Fruit fly (Drosophila melanogaster) whole organism, embryonic: ENCODE measurements around the gene Esyt2.

ENCODE experiments used
- Ada2b ChIP-seq: fragments of 200-800 bp; sonication (Bioruptor generic); IDR thresholded peaks from 2 replicates; pipeline ENCODE4 v1.3.6; 2022; ENCODE audit warnings: missing biosample characterization, missing genetic modification characterization
- Adf1 ChIP-seq: fragments of 200-800 bp; sonication (Bioruptor generic); IDR thresholded peaks from 2 replicates; pipeline ENCODE4 v1.3.6; 2022; ENCODE audit warnings: missing biosample characterization, missing genetic modification characterization
- Blimp-1 ChIP-seq: fragments of 200-800 bp; sonication (Bioruptor generic); optimal IDR thresholded peaks from 3 replicates; lab custom pipeline; 2018; ENCODE audit warnings: missing biosample characterization, missing genetic modification characterization, mild to moderate bottlenecking, moderate library complexity, missing genetic modification reagents
- BtbVII ChIP-seq: fragments of 200-800 bp; sonication (Bioruptor generic); optimal IDR thresholded peaks from 3 replicates; lab custom pipeline; 2017; ENCODE audit warnings: missing biosample characterization, mild to moderate bottlenecking, missing genetic modification characterization
- CG1024 ChIP-seq: fragments of 200-800 bp; sonication (Bioruptor generic); IDR thresholded peaks from 2 replicates; pipeline ENCODE4 v1.3.6; 2022; ENCODE audit warnings: missing biosample characterization, missing genetic modification characterization
- CG10274 ChIP-seq: fragments of 200-800 bp; sonication (Bioruptor generic); optimal IDR thresholded peaks from 3 replicates; lab custom pipeline; 2017; ENCODE audit warnings: missing biosample characterization, mild to moderate bottlenecking, missing genetic modification characterization
- CG10321 ChIP-seq: fragments of 200-800 bp; sonication (Bioruptor generic); IDR thresholded peaks from 2 replicates; pipeline ENCODE4 v1.3.6; 2022; ENCODE audit warnings: missing biosample characterization, missing genetic modification characterization
- CG10654 ChIP-seq: fragments of 200-800 bp; sonication (Bioruptor generic); optimal IDR thresholded peaks from 2 replicates; lab custom pipeline; 2016; ENCODE audit warnings: missing biosample characterization, missing genetic modification characterization
- CG11093 ChIP-seq: fragments of 200-800 bp; sonication (Bioruptor generic); IDR thresholded peaks from 3 replicates; pipeline ENCODE4 v1.3.6; 2022; ENCODE audit warnings: missing biosample characterization, missing genetic modification characterization
- CG12769 ChIP-seq: fragments of 200-800 bp; sonication (Bioruptor generic); optimal IDR thresholded peaks from 2 replicates; lab custom pipeline; 2019; ENCODE audit warnings: missing biosample characterization, mild to moderate bottlenecking, missing genetic modification characterization, moderate library complexity
- CG15696 ChIP-seq: fragments of 200-800 bp; sonication (Bioruptor generic); optimal IDR thresholded peaks from 2 replicates; lab custom pipeline; 2019; ENCODE audit warnings: missing biosample characterization, mild to moderate bottlenecking, missing genetic modification characterization, moderate library complexity
- CG16779 ChIP-seq: fragments of 200-800 bp; sonication (Bioruptor generic); IDR thresholded peaks from 2 replicates; pipeline ENCODE4 v1.3.6; 2022; ENCODE audit warnings: missing biosample characterization, missing genetic modification characterization
- CG2199 ChIP-seq: fragments of 200-800 bp; sonication (Bioruptor generic); IDR thresholded peaks from 3 replicates; pipeline ENCODE4 v1.3.6; 2022; ENCODE audit warnings: missing biosample characterization, missing genetic modification characterization
- CG6175 ChIP-seq: fragments of 200-800 bp; sonication (Bioruptor generic); IDR thresholded peaks from 3 replicates; pipeline ENCODE4 v1.3.6; 2022; ENCODE audit warnings: missing biosample characterization, missing genetic modification characterization
- CG6689 ChIP-seq: fragments of 200-800 bp; sonication (Bioruptor generic); IDR thresholded peaks from 2 replicates; pipeline ENCODE4 v1.3.6; 2022; ENCODE audit warnings: missing biosample characterization, missing genetic modification characterization
- CG6791 ChIP-seq: fragments of 200-800 bp; sonication (Bioruptor generic); IDR thresholded peaks from 3 replicates; pipeline ENCODE4 v1.3.6; 2022; ENCODE audit warnings: missing biosample characterization, missing genetic modification characterization; ENCODE audit not compliant: partially characterized antibody
- CG6813 ChIP-seq: fragments of 200-800 bp; sonication (Bioruptor generic); optimal IDR thresholded peaks from 2 replicates; lab custom pipeline; 2017; ENCODE audit warnings: missing biosample characterization, missing genetic modification characterization, mild to moderate bottlenecking, moderate library complexity, missing genetic modification reagents
- CG8281 ChIP-seq: fragments of 200-800 bp; sonication (Bioruptor generic); optimal IDR thresholded peaks from 2 replicates; lab custom pipeline; 2018; ENCODE audit warnings: missing biosample characterization, mild to moderate bottlenecking, missing genetic modification characterization, moderate library complexity
- CG9437 ChIP-seq: fragments of 200-800 bp; sonication (Bioruptor generic); optimal IDR thresholded peaks from 2 replicates; lab custom pipeline; 2018; ENCODE audit warnings: missing biosample characterization, mild to moderate bottlenecking, missing genetic modification characterization
- Dip2 ChIP-seq: fragments of 200-800 bp; sonication (Bioruptor generic); IDR thresholded peaks from 2 replicates; pipeline ENCODE4 v1.3.6; 2022; ENCODE audit warnings: missing biosample characterization, missing genetic modification characterization
- Dref ChIP-seq: fragments of 200-800 bp; sonication (Bioruptor generic); IDR thresholded peaks from 2 replicates; pipeline ENCODE4 v1.3.6; 2022; ENCODE audit warnings: missing biosample characterization, missing genetic modification characterization
- E2f2 ChIP-seq: fragments of 200-800 bp; sonication (Bioruptor generic); IDR thresholded peaks from 2 replicates; pipeline ENCODE4 v1.3.6; 2022; ENCODE audit warnings: missing biosample characterization, missing genetic modification characterization
- H15 ChIP-seq: fragments of 200-800 bp; sonication (Bioruptor generic); IDR thresholded peaks from 3 replicates; pipeline ENCODE4 v1.3.6; 2022; ENCODE audit warnings: missing biosample characterization, missing genetic modification characterization
- HLH3B ChIP-seq: fragments of 200-800 bp; sonication (Bioruptor generic); IDR thresholded peaks from 2 replicates; pipeline ENCODE4 v1.3.6; 2022; ENCODE audit warnings: missing biosample characterization, missing genetic modification characterization
- Oli ChIP-seq: fragments of 200-800 bp; sonication (Bioruptor generic); optimal IDR thresholded peaks from 2 replicates; lab custom pipeline; 2018; ENCODE audit warnings: missing biosample characterization, mild to moderate bottlenecking, missing genetic modification characterization, moderate library complexity
- Poxn ChIP-seq: fragments of 200-800 bp; sonication (Bioruptor generic); IDR thresholded peaks from 2 replicates; pipeline ENCODE4 v1.3.6; 2022; ENCODE audit warnings: missing biosample characterization, missing genetic modification characterization
- Sox100B ChIP-seq: fragments of 200-800 bp; sonication (Bioruptor generic); optimal IDR thresholded peaks from 3 replicates; lab custom pipeline; 2018; ENCODE audit warnings: missing biosample characterization, mild to moderate bottlenecking, missing genetic modification characterization
- Sox102F ChIP-seq: fragments of 200-800 bp; sonication (Bioruptor generic); optimal IDR thresholded peaks from 2 replicates; lab custom pipeline; 2018; ENCODE audit warnings: missing biosample characterization, mild to moderate bottlenecking, missing genetic modification characterization, moderate library complexity
- Usf ChIP-seq: fragments of 200-800 bp; sonication (Bioruptor generic); optimal IDR thresholded peaks from 2 replicates; lab custom pipeline; 2017; ENCODE audit warnings: missing genotype, missing biosample characterization, missing genetic modification characterization
- ac ChIP-seq: fragments of 200-800 bp; sonication (Bioruptor generic); optimal IDR thresholded peaks from 3 replicates; lab custom pipeline; 2017; ENCODE audit warnings: missing biosample characterization, mild to moderate bottlenecking, missing genetic modification characterization
- chm ChIP-seq: fragments of 200-800 bp; sonication (Bioruptor generic); IDR thresholded peaks from 2 replicates; pipeline ENCODE4 v1.3.6; 2022; ENCODE audit warnings: missing biosample characterization, missing genetic modification characterization
- eve ChIP-seq, 2 experiments: fragments of >200 bp; optimal IDR thresholded peaks; 2 replicates each; lab custom pipeline; 2017; ENCODE audit warnings: missing biosample characterization in 2 of 2, missing genetic modification characterization in 2 of 2
- fd102C ChIP-seq: fragments of 200-800 bp; sonication (Bioruptor generic); optimal IDR thresholded peaks from 2 replicates; lab custom pipeline; 2018; ENCODE audit warnings: missing biosample characterization, mild to moderate bottlenecking, missing genetic modification characterization, moderate library complexity
- fru ChIP-seq: fragments of >200 bp; optimal IDR thresholded peaks from 2 replicates; lab custom pipeline; 2017
- jing ChIP-seq: fragments of 200-800 bp; sonication (Bioruptor generic); optimal IDR thresholded peaks from 2 replicates; lab custom pipeline; 2018; ENCODE audit warnings: missing biosample characterization, mild to moderate bottlenecking, missing genetic modification characterization
- kay ChIP-seq: fragments of 200-800 bp; sonication (Bioruptor generic); optimal IDR thresholded peaks from 2 replicates; lab custom pipeline; 2016; ENCODE audit warnings: missing biosample characterization, missing genetic modification characterization
- mam ChIP-seq: fragments of 200-800 bp; sonication (Bioruptor generic); optimal IDR thresholded peaks from 3 replicates; lab custom pipeline; 2016; ENCODE audit warnings: missing biosample characterization, missing genetic modification characterization
- nau ChIP-seq: fragments of 200-800 bp; sonication (Bioruptor generic); optimal IDR thresholded peaks from 3 replicates; lab custom pipeline; 2017; ENCODE audit warnings: missing biosample characterization, mild to moderate bottlenecking, missing genetic modification characterization, missing genetic modification reagents
- nmo ChIP-seq: fragments of 200-800 bp; sonication (Bioruptor generic); optimal IDR thresholded peaks from 2 replicates; lab custom pipeline; 2018; ENCODE audit warnings: missing biosample characterization, mild to moderate bottlenecking, missing genetic modification characterization, moderate library complexity
- nom ChIP-seq: fragments of 200-800 bp; sonication (Bioruptor generic); optimal IDR thresholded peaks from 2 replicates; lab custom pipeline; 2017; ENCODE audit warnings: missing biosample characterization, missing genetic modification characterization, mild to moderate bottlenecking, moderate library complexity, missing genetic modification reagents
- pho ChIP-seq: fragments of 200-800 bp; sonication (Bioruptor generic); optimal IDR thresholded peaks from 2 replicates; lab custom pipeline; 2016; ENCODE audit warnings: missing biosample characterization, missing genetic modification characterization
- pros ChIP-seq: fragments of 200-800 bp; sonication (Bioruptor generic); optimal IDR thresholded peaks from 3 replicates; lab custom pipeline; 2019; ENCODE audit warnings: missing biosample characterization, mild to moderate bottlenecking, missing genetic modification characterization, moderate library complexity
- sd ChIP-seq: fragments of 200-800 bp; sonication (Bioruptor generic); optimal IDR thresholded peaks from 3 replicates; lab custom pipeline; 2018; ENCODE audit warnings: missing biosample characterization, mild to moderate bottlenecking, missing genetic modification characterization, moderate library complexity
- sens ChIP-seq: fragments of 200-800 bp; sonication (Bioruptor generic); peaks from one replicate; lab custom pipeline; 2016; ENCODE audit warnings: missing biosample characterization, missing genetic modification characterization
- sr ChIP-seq: fragments of 200-800 bp; sonication (Bioruptor generic); IDR thresholded peaks from 3 replicates; pipeline ENCODE4 v1.3.6; 2022; ENCODE audit warnings: missing biosample characterization, missing genetic modification characterization
- tll ChIP-seq, 2 experiments: fragments of 200-800 bp in 1 of 2; fragments of >200 bp in 1 of 2; sonication (Bioruptor generic) in 1 of 2; optimal IDR thresholded peaks; 2 replicates each; lab custom pipeline; 2017 to 2019; ENCODE audit warnings: missing biosample characterization in 2 of 2, missing genetic modification characterization in 2 of 2, mild to moderate bottlenecking in 1 of 2, moderate library complexity in 1 of 2
- trem ChIP-seq: fragments of 200-800 bp; optimal IDR thresholded peaks from 3 replicates; lab custom pipeline; 2019; ENCODE audit warnings: missing biosample characterization, mild to moderate bottlenecking, missing genetic modification characterization, moderate library complexity
- vnd ChIP-seq: fragments of 200-800 bp; sonication (Bioruptor generic); IDR thresholded peaks from 3 replicates; pipeline ENCODE4 v1.3.6; 2022; ENCODE audit warnings: missing biosample characterization, missing genetic modification characterization; ENCODE audit not compliant: partially characterized antibody
- vvl ChIP-seq: fragments of 200-800 bp; sonication (Bioruptor generic); IDR thresholded peaks from 2 replicates; pipeline ENCODE4 v1.3.6; 2022; ENCODE audit warnings: missing biosample characterization, missing genetic modification characterization
- zen ChIP-seq: fragments of 200-800 bp; sonication (Bioruptor generic); optimal IDR thresholded peaks from 3 replicates; lab custom pipeline; 2018; ENCODE audit warnings: missing biosample characterization, mild to moderate bottlenecking, missing genetic modification characterization, moderate library complexity

The Esyt2 gene

dm6 chr3R:24603399-24604131 lies 59.0 kb downstream of the Esyt2 start (continued):
- no peak for TF ChIP-seq CG16779 (GFP tag; lab: Robert Waterston, UW)
- TF ChIP-seq CG9437 (GFP tag; lab: Kevin White, UChicago), result no peak
- TF ChIP-seq pho (GFP tag; lab: Kevin White, UChicago), result no peak
- TF ChIP-seq CG12769 (tag; lab: Kevin White, UChicago), result peak; percentile 90
- TF ChIP-seq CG10274, result no peak
- no peak for TF ChIP-seq Dref (GFP tag; lab: Robert Waterston, UW)
- TF ChIP-seq Blimp-1, result peak; percentile 42
- TF ChIP-seq BtbVII (GFP tag; lab: Kevin White, UChicago), result no peak
- no peak for TF ChIP-seq jing (GFP tag; lab: Kevin White, UChicago)
- no peak for TF ChIP-seq Sox100B (GFP tag; lab: Kevin White, UChicago)
- TF ChIP-seq zen, result no peak
- no peak for TF ChIP-seq CG6791 (GFP tag; lab: Robert Waterston, UW)
- TF ChIP-seq pros, result peak; percentile 66
- peak; percentile 93 for TF ChIP-seq vvl (GFP tag; lab: Robert Waterston, UW)
- TF ChIP-seq Oli (tag; lab: Kevin White, UChicago), result no peak
- TF ChIP-seq nom (GFP tag; lab: Kevin White, UChicago), result peak; percentile 80
- TF ChIP-seq H15 (GFP tag; lab: Robert Waterston, UW), result no peak
- no peak for TF ChIP-seq vnd
- TF ChIP-seq Adf1 (GFP tag; lab: Robert Waterston, UW), result no peak
- no peak for TF ChIP-seq Poxn (GFP tag; lab: Robert Waterston, UW)
- no peak for TF ChIP-seq CG8281
- 0 out of 2 replicates have a peak, but pooled peaks have one; percentile 23 for TF ChIP-seq chm (GFP tag; lab: Robert Waterston, UW)
- no peak for TF ChIP-seq CG11093 (GFP tag; lab: Robert Waterston, UW)
- no peak for TF ChIP-seq mam (GFP tag; lab: Kevin White, UChicago)
- no peak for TF ChIP-seq CG1024 (GFP tag; lab: Robert Waterston, UW)
- no peak for TF ChIP-seq Sox102F (GFP tag; lab: Kevin White, UChicago)
- no peak for TF ChIP-seq trem (tag; lab: Kevin White, UChicago)
- TF ChIP-seq CG6689 (GFP tag; lab: Robert Waterston, UW), result no peak
- no peak for TF ChIP-seq CG10321 (GFP tag; lab: Robert Waterston, UW)
- no peak for TF ChIP-seq Ada2b
- no peak for TF ChIP-seq fru (lab: Kevin White, UChicago)
- TF ChIP-seq kay (GFP tag; lab: Kevin White, UChicago), result no peak
- no peak for TF ChIP-seq tll (GFP tag; optimal IDR thresholded peaks at IDR 0.05; lab: Kevin White, UChicago)
- no peak for TF ChIP-seq nmo
- no peak for TF ChIP-seq Usf
- TF ChIP-seq eve (GFP tag; optimal IDR thresholded peaks at IDR 0.05; lab: Kevin White, UChicago), result peak in 1 of 2 experiments; percentile 25
- no peak for TF ChIP-seq CG2199 (GFP tag; lab: Robert Waterston, UW)
- TF ChIP-seq, all 482 proteins: peak for 23

DNA sequence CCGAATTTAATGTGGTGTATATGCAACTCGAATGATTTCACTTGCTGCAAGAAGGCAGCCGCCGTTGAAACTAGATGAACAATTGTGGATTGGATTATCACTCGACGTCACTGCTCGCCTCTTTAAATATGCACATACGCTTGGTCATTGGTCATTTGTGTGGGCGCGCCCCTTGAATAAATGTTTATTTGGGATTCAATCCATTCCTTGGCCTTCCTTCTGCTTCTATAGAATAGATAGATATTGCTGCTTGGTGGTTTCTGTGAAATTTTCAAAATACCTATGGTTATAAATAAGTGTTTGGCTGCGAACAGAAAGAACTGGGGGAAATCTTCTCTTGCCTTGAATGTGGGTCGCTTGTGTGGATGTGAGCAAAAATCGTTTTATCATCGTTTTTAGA lies 59.6 kb downstream of the Esyt2 start:
- TF ChIP-seq ac (GFP tag; lab: Kevin White, UChicago), result peak; percentile 19
- peak; percentile 24 for TF ChIP-seq CG6813
- TF ChIP-seq sr, result peak; percentile 83
- no peak for TF ChIP-seq CG6175 (GFP tag; lab: Robert Waterston, UW)
- TF ChIP-seq CG15696 (tag; lab: Kevin White, UChicago), result peak; percentile 9
- peak; percentile 81 for TF ChIP-seq sd (tag; lab: Kevin White, UChicago)
- TF ChIP-seq HLH3B (GFP tag; lab: Robert Waterston, UW), result no peak
- no peak for TF ChIP-seq CG10654 (GFP tag; lab: Kevin White, UChicago)
- peak; percentile 57 for TF ChIP-seq fd102C
- TF ChIP-seq Dip2 (GFP tag; lab: Robert Waterston, UW), result no peak
- TF ChIP-seq nau (GFP tag; lab: Kevin White, UChicago), result no peak
- peak; percentile 41; the same call in 1 of the 2 replicates for TF ChIP-seq vvl (GFP tag; lab: Robert Waterston, UW)
- peak; percentile 60 for TF ChIP-seq CG12769 (tag; lab: Kevin White, UChicago)
- TF ChIP-seq Adf1 (GFP tag; lab: Robert Waterston, UW), result no peak
- TF ChIP-seq tll (GFP tag; optimal IDR thresholded peaks at IDR 0.05; lab: Kevin White, UChicago), result peak in 1 of 2 experiments; percentile 20
- TF ChIP-seq CG9437 (GFP tag; lab: Kevin White, UChicago), result no peak
- TF ChIP-seq sens (GFP tag; lab: Kevin White, UChicago), result peak; percentile 61
- 0 out of 2 replicates have a peak, but pooled peaks have one; percentile 8 for TF ChIP-seq E2f2 (GFP tag; lab: Robert Waterston, UW)
- TF ChIP-seq CG2199 (GFP tag; lab: Robert Waterston, UW), result peak; percentile 61; the same call in 1 of the 3 replicates
